Worm (Caenorhabditis elegans): ENCODE measurements around the gene H18N23.2.

ce11 chrX:17676679-17677078, 36.0 kb upstream of the H18N23.2 start:
- TF ChIP-seq flt-1 (GFP tag; IDR thresholded peaks at IDR 0.05): no peak
- no peak for TF ChIP-seq T22C8.4 (GFP tag; IDR thresholded peaks at IDR 0.05)
- TF ChIP-seq med-1 (GFP tag; optimal IDR thresholded peaks at IDR 0.05; ENCODE audit: insufficient read depth): no peak
